Fruit fly (Drosophila melanogaster): ENCODE measurements around the gene CG9902.

dm6 chrX:16526084-16526734 is 21.1 kb downstream of the CG9902 start:
- no peak for TF ChIP-seq CG6854 (GFP tag; optimal IDR thresholded peaks at IDR 0.05)
- TF ChIP-seq CG8319 (GFP tag; optimal IDR thresholded peaks at IDR 0.05), result no peak
- no peak for TF ChIP-seq Blimp-1 (GFP tag; optimal IDR thresholded peaks at IDR 0.05)

Data from whole organism, prepupa.